Fruit fly (Drosophila melanogaster) whole organism, prepupa: ENCODE results near the gene CG10064.

ENCODE experiments used
- CG15336 ChIP-seq: fragments of 200-800 bp; sonication (Bioruptor generic); IDR thresholded peaks from 2 replicates; pipeline ENCODE4 v1.3.6; 2022; ENCODE audit warnings: missing biosample characterization, missing genetic modification characterization
- CG1621 ChIP-seq: fragments of 200-800 bp; sonication (Bioruptor generic); optimal IDR thresholded peaks from 3 replicates; lab custom pipeline; 2018; ENCODE audit warnings: missing biosample characterization, mild to moderate bottlenecking, missing genetic modification characterization
- CG16779 ChIP-seq: fragments of 200-800 bp; sonication (Bioruptor generic); optimal IDR thresholded peaks from 3 replicates; lab custom pipeline; 2017; ENCODE audit warnings: missing biosample characterization, mild to moderate bottlenecking, missing genetic modification characterization
- CG3032 ChIP-seq: fragments of 200-800 bp; optimal IDR thresholded peaks from 2 replicates; lab custom pipeline; 2019; ENCODE audit warnings: missing biosample characterization, mild to moderate bottlenecking, missing genetic modification characterization, moderate library complexity
- CG31627 ChIP-seq: fragments of 200-800 bp; sonication (Bioruptor generic); optimal IDR thresholded peaks from 3 replicates; lab custom pipeline; 2016; ENCODE audit warnings: missing biosample characterization, missing genetic modification characterization
- CG32006 ChIP-seq: fragments of 200-800 bp; sonication (Bioruptor generic); optimal IDR thresholded peaks from 3 replicates; lab custom pipeline; 2017; ENCODE audit warnings: missing biosample characterization, mild to moderate bottlenecking, missing genetic modification characterization
- CG3919 ChIP-seq: fragments of 200-800 bp; sonication (Bioruptor generic); optimal IDR thresholded peaks from 3 replicates; lab custom pipeline; 2016; ENCODE audit warnings: missing biosample characterization, missing genetic modification characterization
- CG4318 ChIP-seq: fragments of 200-800 bp; sonication (Bioruptor generic); optimal IDR thresholded peaks from 3 replicates; lab custom pipeline; 2017; ENCODE audit warnings: missing biosample characterization, mild to moderate bottlenecking, missing genetic modification characterization
- CG6276 ChIP-seq: fragments of 200-800 bp; sonication (Bioruptor generic); optimal IDR thresholded peaks from 2 replicates; lab custom pipeline; 2017; ENCODE audit warnings: missing biosample characterization, mild to moderate bottlenecking, missing genetic modification characterization
- CG6792 ChIP-seq: fragments of 200-800 bp; sonication (Bioruptor generic); optimal IDR thresholded peaks from 3 replicates; lab custom pipeline; 2016; ENCODE audit warnings: missing biosample characterization, missing genetic modification characterization
- CG6808 ChIP-seq: fragments of 200-800 bp; sonication (Bioruptor generic); optimal IDR thresholded peaks from 3 replicates; lab custom pipeline; 2017; ENCODE audit warnings: missing biosample characterization, missing genetic modification characterization, mild to moderate bottlenecking, moderate library complexity, missing genetic modification reagents
- CG6854 ChIP-seq: fragments of 200-800 bp; sonication (Bioruptor generic); optimal IDR thresholded peaks from 2 replicates; lab custom pipeline; 2017; ENCODE audit warnings: missing biosample characterization, mild to moderate bottlenecking, missing genetic modification characterization
- CG7368 ChIP-seq: fragments of 200-800 bp; sonication (Bioruptor generic); optimal IDR thresholded peaks from 3 replicates; lab custom pipeline; 2016; ENCODE audit warnings: missing biosample characterization, missing genetic modification characterization
- CG8119 ChIP-seq: fragments of 200-800 bp; sonication (Bioruptor generic); IDR thresholded peaks from 3 replicates; pipeline ENCODE4 v1.3.6; 2022; ENCODE audit warnings: missing biosample characterization, missing genetic modification characterization
- Eip75B ChIP-seq: fragments of 200-800 bp; sonication (Bioruptor generic); optimal IDR thresholded peaks from 3 replicates; lab custom pipeline; 2016; ENCODE audit warnings: missing biosample characterization, missing genetic modification characterization
- Eip78C ChIP-seq: fragments of 200-800 bp; sonication (Bioruptor generic); peaks from one replicate; lab custom pipeline; 2016; ENCODE audit warnings: missing biosample characterization, missing genetic modification characterization
- Eip93F ChIP-seq: fragments of 200-800 bp; sonication (Bioruptor generic); optimal IDR thresholded peaks from 2 replicates; lab custom pipeline; 2016; ENCODE audit warnings: missing biosample characterization, mild to moderate bottlenecking, missing genetic modification characterization
- Ets21C ChIP-seq: fragments of 200-800 bp; sonication (Bioruptor generic); optimal IDR thresholded peaks from 3 replicates; lab custom pipeline; 2016; ENCODE audit warnings: missing biosample characterization, missing genetic modification characterization
- Hr4 ChIP-seq: fragments of 200-800 bp; sonication (Bioruptor generic); optimal IDR thresholded peaks from 3 replicates; lab custom pipeline; 2016; ENCODE audit warnings: missing biosample characterization, missing genetic modification characterization
- Met ChIP-seq: fragments of 200-800 bp; sonication (Bioruptor generic); optimal IDR thresholded peaks from 3 replicates; lab custom pipeline; 2016; ENCODE audit warnings: missing biosample characterization, missing genetic modification characterization
- Smox ChIP-seq: fragments of 200-800 bp; sonication (Bioruptor generic); optimal IDR thresholded peaks from 3 replicates; lab custom pipeline; 2016; ENCODE audit warnings: missing biosample characterization, missing genetic modification characterization
- Sox14 ChIP-seq: fragments of 200-800 bp; sonication (Bioruptor generic); optimal IDR thresholded peaks from 3 replicates; lab custom pipeline; 2016; ENCODE audit warnings: missing biosample characterization, missing genetic modification characterization
- Sox15 ChIP-seq: fragments of 200-800 bp; sonication (Bioruptor generic); optimal IDR thresholded peaks from 3 replicates; lab custom pipeline; 2016; ENCODE audit warnings: missing biosample characterization, missing genetic modification characterization
- achi ChIP-seq: fragments of 200-800 bp; sonication (Bioruptor generic); optimal IDR thresholded peaks from 3 replicates; lab custom pipeline; 2016; ENCODE audit warnings: missing biosample characterization, missing genetic modification characterization
- acj6 ChIP-seq: fragments of 200-800 bp; sonication (Bioruptor generic); optimal IDR thresholded peaks from 3 replicates; lab custom pipeline; 2016; ENCODE audit warnings: missing biosample characterization, missing genetic modification characterization
- cyc ChIP-seq: fragments of 200-800 bp; sonication (Bioruptor generic); optimal IDR thresholded peaks from 3 replicates; lab custom pipeline; 2016; ENCODE audit warnings: missing biosample characterization, missing genetic modification characterization
- dac ChIP-seq: fragments of 200-800 bp; sonication (Bioruptor generic); optimal IDR thresholded peaks from 2 replicates; lab custom pipeline; 2017; ENCODE audit warnings: missing biosample characterization, mild to moderate bottlenecking, missing genetic modification characterization
- dsx ChIP-seq: fragments of 200-800 bp; optimal IDR thresholded peaks from 3 replicates; lab custom pipeline; 2019; ENCODE audit warnings: missing biosample characterization, mild to moderate bottlenecking, missing genetic modification characterization, moderate library complexity; ENCODE audit not compliant: poor library complexity, severe bottlenecking
- eg ChIP-seq: fragments of 200-800 bp; sonication (Bioruptor generic); IDR thresholded peaks from 3 replicates; pipeline ENCODE4 v1.3.6; 2022; ENCODE audit warnings: missing biosample characterization, missing genetic modification characterization
- esn ChIP-seq: fragments of 200-800 bp; sonication (Bioruptor generic); optimal IDR thresholded peaks from 2 replicates; lab custom pipeline; 2016; ENCODE audit warnings: missing biosample characterization, mild to moderate bottlenecking, missing genetic modification characterization, moderate library complexity
- fkh ChIP-seq: fragments of 200-800 bp; sonication (Bioruptor generic); optimal IDR thresholded peaks from 3 replicates; lab custom pipeline; 2017; ENCODE audit warnings: missing biosample characterization, mild to moderate bottlenecking, missing genetic modification characterization, moderate library complexity
- lz ChIP-seq: fragments of 200-800 bp; sonication (Bioruptor generic); optimal IDR thresholded peaks from 3 replicates; lab custom pipeline; 2016; ENCODE audit warnings: missing biosample characterization, missing genetic modification characterization
- salr ChIP-seq, 2 experiments: fragments of 200-800 bp; sonication (Bioruptor generic); optimal IDR thresholded peaks; 3 replicates each; lab custom pipeline; 2016 to 2018; ENCODE audit warnings: missing biosample characterization in 2 of 2, missing genetic modification characterization in 2 of 2, mild to moderate bottlenecking in 1 of 2
- spab ChIP-seq: fragments of 200-800 bp; sonication (Bioruptor generic); optimal IDR thresholded peaks from 2 replicates; lab custom pipeline; 2017; ENCODE audit warnings: missing biosample characterization, mild to moderate bottlenecking, missing genetic modification characterization, missing genetic modification reagents
- ss ChIP-seq, 2 experiments: fragments of 200-800 bp; sonication (Bioruptor generic); optimal IDR thresholded peaks; 2 replicates in 1 of 2; 3 replicates in 1 of 2; lab custom pipeline; 2017 to 2018; ENCODE audit warnings: mild to moderate bottlenecking in 2 of 2, missing biosample characterization in 2 of 2, missing genetic modification characterization in 2 of 2, moderate library complexity in 1 of 2
- svp ChIP-seq: fragments of 200-800 bp; sonication (Bioruptor generic); peaks from one replicate; lab custom pipeline; 2016; ENCODE audit warnings: missing biosample characterization, missing genetic modification characterization
- vri ChIP-seq: fragments of 200-800 bp; sonication (Bioruptor generic); optimal IDR thresholded peaks from 3 replicates; lab custom pipeline; 2016; ENCODE audit warnings: missing biosample characterization, mild to moderate bottlenecking, missing genetic modification characterization

CG10064 gene

DNA sequence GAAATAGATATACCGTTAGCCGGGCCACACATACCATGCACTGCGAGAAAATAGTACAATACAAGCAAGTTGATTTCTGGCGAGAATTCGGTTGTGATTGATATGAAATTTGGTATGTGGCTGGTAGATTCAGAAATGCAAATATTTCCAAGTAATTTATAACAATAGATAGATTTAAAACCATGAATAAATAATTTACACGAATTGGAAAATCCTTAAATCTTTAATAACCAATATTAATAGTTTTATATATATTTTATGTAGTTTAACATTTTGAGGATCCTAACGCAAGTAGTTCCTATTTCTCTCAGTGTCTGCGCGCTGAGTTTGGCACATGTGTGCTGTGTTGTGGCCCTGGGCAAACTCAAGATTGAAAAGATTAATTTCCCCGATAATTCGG, 14.1 kb upstream of the CG10064 start:
- TF ChIP-seq svp (GFP tag; lab: Kevin White, UChicago) (peak; percentile 28), CG15336 (GFP tag; lab: Robert Waterston, UW) (peak; percentile 22; the same call in 1 of the 2 replicates), CG7368 (GFP tag; lab: Kevin White, UChicago) (no peak), Eip78C (GFP tag; lab: Kevin White, UChicago) (peak; percentile 30), CG32006 (GFP tag; lab: Kevin White, UChicago) (peak; percentile 27), achi (GFP tag; lab: Kevin White, UChicago) (peak; percentile 23)

dm6 chr3L:6981109-6981741, 13.5 kb upstream of the CG10064 start:
- TF ChIP-seq CG31627 (GFP tag; lab: Kevin White, UChicago), result no peak
- no peak for TF ChIP-seq cyc (GFP tag; lab: Kevin White, UChicago)
- no peak for TF ChIP-seq CG4318 (GFP tag; lab: Kevin White, UChicago)
- TF ChIP-seq spab (GFP tag; lab: Kevin White, UChicago), result no peak
- no peak for TF ChIP-seq salr (GFP tag; optimal IDR thresholded peaks at IDR 0.05; lab: Kevin White, UChicago)
- TF ChIP-seq dsx, result no peak
- no peak for TF ChIP-seq lz (GFP tag; lab: Kevin White, UChicago)
- no peak for TF ChIP-seq Eip78C (GFP tag; lab: Kevin White, UChicago)

- no peak for TF ChIP-seq CG3032
- TF ChIP-seq CG6854 (GFP tag; lab: Kevin White, UChicago), result no peak
- TF ChIP-seq CG8119 (GFP tag; lab: Robert Waterston, UW), result no peak
- no peak for TF ChIP-seq Smox
- no peak for TF ChIP-seq CG16779
- no peak for TF ChIP-seq Ets21C (GFP tag; lab: Kevin White, UChicago)
Observed at dm6 chr3L:6980553-6980952, 12.9 kb upstream of the CG10064 start.

dm6 chr3L:6979387-6980249, 11.9 kb upstream of the CG10064 start, which contains the start of gene Galphai:
TSS of gene Galphai (minus strand) at chr3L:6980044.
- TF ChIP-seq eg (GFP tag; lab: Robert Waterston, UW) (no peak), acj6 (GFP tag; lab: Kevin White, UChicago) (no peak), CG15336 (GFP tag; lab: Robert Waterston, UW) (no peak), Eip75B (GFP tag; lab: Kevin White, UChicago) (peak; percentile 37), salr (GFP tag; optimal IDR thresholded peaks at IDR 0.05; lab: Kevin White, UChicago) (no peak), svp (GFP tag; lab: Kevin White, UChicago) (peak; percentile 90), Met (no peak), CG3032 (peak; percentile 27), Hr4 (no peak), ss (GFP tag; optimal IDR thresholded peaks at IDR 0.05; lab: Kevin White, UChicago) (peak; percentile 63 to 80), fkh (GFP tag; lab: Kevin White, UChicago) (no peak), CG1621 (tag; lab: Kevin White, UChicago) (peak; percentile 12), Sox14 (GFP tag; lab: Kevin White, UChicago) (peak; percentile 67), Eip93F (GFP tag; lab: Kevin White, UChicago) (no peak), CG6792 (GFP tag; lab: Kevin White, UChicago) (no peak), vri (GFP tag; lab: Kevin White, UChicago) (peak; percentile 46), CG3919 (peak; percentile 29), lz (GFP tag; lab: Kevin White, UChicago) (no peak), cyc (GFP tag; lab: Kevin White, UChicago) (no peak), CG8119 (GFP tag; lab: Robert Waterston, UW) (peak; percentile 23; the same call in 1 of the 3 replicates), CG6276 (no peak), Eip78C (GFP tag; lab: Kevin White, UChicago) (peak; percentile 76), dsx (peak; percentile 59), Sox15 (GFP tag; lab: Kevin White, UChicago) (no peak), Smox (no peak), dac (GFP tag; lab: Kevin White, UChicago) (no peak), CG6854 (GFP tag; lab: Kevin White, UChicago) (peak; percentile 56), CG6808 (GFP tag; lab: Kevin White, UChicago) (no peak), esn (GFP tag; lab: Kevin White, UChicago) (peak; percentile 31)
